Worm (Caenorhabditis elegans) whole organism, midembryonic: ENCODE results near the gene dli-1.

Experiments used
- T22C8.4 ChIP-seq: fragments of 200-800 bp; sonication (Bioruptor generic); IDR thresholded peaks from 2 replicates; pipeline ENCODE4 v1.3.6; 2022; ENCODE audit warnings: missing genetic modification characterization, missing compliant biosample characterization
- cog-1 ChIP-seq: sonication (generic microtip); optimal IDR thresholded peaks from 2 replicates; lab custom pipeline; 2016; ENCODE audit warnings: missing genetic modification characterization, missing compliant biosample characterization
- flt-1 ChIP-seq: fragments of 200-800 bp; sonication (Bioruptor generic); IDR thresholded peaks from 2 replicates; pipeline ENCODE4 v1.3.6; 2022; ENCODE audit warnings: missing genetic modification characterization, missing compliant biosample characterization
- klf-2 ChIP-seq: fragments of 200-800 bp; sonication (Bioruptor generic); conservative IDR thresholded peaks from 2 replicates; pipeline ENCODE4 v1.3.6; 2022; ENCODE audit warnings: missing genetic modification reagents, missing genetic modification characterization, missing compliant biosample characterization
- med-1 ChIP-seq: sonication (generic microtip); optimal IDR thresholded peaks from 2 replicates; lab custom pipeline; 2017; ENCODE audit warnings: missing genetic modification characterization, mild to moderate bottlenecking, missing compliant biosample characterization, antibody characterized with exemption, missing genetic modification reagents; ENCODE audit not compliant: insufficient read depth
- ref-1 ChIP-seq: fragments of 200-800 bp; sonication (Bioruptor generic); conservative IDR thresholded peaks from 2 replicates; pipeline ENCODE4 v1.3.6; 2022; ENCODE audit warnings: missing genetic modification reagents, missing genetic modification characterization, missing compliant biosample characterization
- tab-1 ChIP-seq: fragments of 200-800 bp; sonication (Bioruptor generic); IDR thresholded peaks from 2 replicates; pipeline ENCODE4 v1.3.6; 2022; ENCODE audit warnings: missing genetic modification characterization, missing compliant biosample characterization
- ztf-23 ChIP-seq: fragments of 200-800 bp; sonication (Bioruptor generic); IDR thresholded peaks from 2 replicates; pipeline ENCODE4 v1.3.6; 2022; ENCODE audit warnings: missing genetic modification reagents, missing genetic modification characterization, missing compliant biosample characterization
- ztf-29 ChIP-seq: fragments of 200-800 bp; sonication (Bioruptor generic); IDR thresholded peaks from 2 replicates; pipeline ENCODE4 v1.3.6; 2022; ENCODE audit warnings: missing genetic modification reagents, missing genetic modification characterization, missing compliant biosample characterization

The dli-1 gene

ce11 chrIV:13085675-13086074 lies 12.9 kb downstream of the dli-1 start:
- TF ChIP-seq med-1 (GFP tag; lab: Kevin White, UChicago) (no peak), flt-1 (no peak), ref-1 (GFP tag; lab: Robert Waterston, UW) (no peak), cog-1 (tag; lab: Kevin White, UChicago) (no peak), ztf-23 (GFP tag; lab: Robert Waterston, UW) (no peak), ztf-29 (GFP tag; lab: Robert Waterston, UW) (no peak)

- TF ChIP-seq med-1 (GFP tag; lab: Kevin White, UChicago) (no peak), ref-1 (GFP tag; lab: Robert Waterston, UW) (no peak), ztf-23 (GFP tag; lab: Robert Waterston, UW) (no peak), flt-1 (no peak), klf-2 (no peak), T22C8.4 (GFP tag; lab: Robert Waterston, UW) (no peak), ztf-29 (GFP tag; lab: Robert Waterston, UW) (no peak), cog-1 (tag; lab: Kevin White, UChicago) (no peak), tab-1 (GFP tag; lab: Robert Waterston, UW) (no peak)
These were observed 15.5 kb downstream of the dli-1 start for ce11 chrIV:13082836-13083763.

ce11 chrIV:13082106-13082505 lies 16.5 kb downstream of the dli-1 start:
- TF ChIP-seq flt-1 (no peak), ztf-23 (GFP tag; lab: Robert Waterston, UW) (no peak), T22C8.4 (GFP tag; lab: Robert Waterston, UW) (no peak), med-1 (GFP tag; lab: Kevin White, UChicago) (no peak), cog-1 (tag; lab: Kevin White, UChicago) (no peak), ztf-29 (GFP tag; lab: Robert Waterston, UW) (no peak), klf-2 (no peak), ref-1 (GFP tag; lab: Robert Waterston, UW) (no peak), tab-1 (GFP tag; lab: Robert Waterston, UW) (no peak)

- TF ChIP-seq flt-1 (no peak), tab-1 (GFP tag; lab: Robert Waterston, UW) (no peak), ztf-29 (GFP tag; lab: Robert Waterston, UW) (no peak), ref-1 (GFP tag; lab: Robert Waterston, UW) (no peak), klf-2 (no peak), ztf-23 (GFP tag; lab: Robert Waterston, UW) (no peak), T22C8.4 (GFP tag; lab: Robert Waterston, UW) (no peak), cog-1 (tag; lab: Kevin White, UChicago) (no peak), med-1 (GFP tag; lab: Kevin White, UChicago) (no peak)
These were observed 17.7 kb downstream of the dli-1 start for ce11 chrIV:13080861-13081260.

- no peak for TF ChIP-seq ztf-29 (GFP tag; lab: Robert Waterston, UW)
- TF ChIP-seq med-1 (GFP tag; lab: Kevin White, UChicago), result no peak
- no peak for TF ChIP-seq klf-2
- no peak for TF ChIP-seq T22C8.4 (GFP tag; lab: Robert Waterston, UW)
- no peak for TF ChIP-seq ztf-23 (GFP tag; lab: Robert Waterston, UW)
- no peak for TF ChIP-seq flt-1
- no peak for TF ChIP-seq tab-1 (GFP tag; lab: Robert Waterston, UW)
- TF ChIP-seq cog-1 (tag; lab: Kevin White, UChicago), result no peak
- no peak for TF ChIP-seq ref-1 (GFP tag; lab: Robert Waterston, UW)
These were observed 18.4 kb downstream of the dli-1 start for ce11 chrIV:13080185-13080584.

ce11 chrIV:13079119-13079518 lies 19.5 kb downstream of the dli-1 start, which contains the start of gene C39E9.8:
Gene C39E9.8 (plus strand): TSS chrIV:13079446.
- TF ChIP-seq med-1 (GFP tag; lab: Kevin White, UChicago), result no peak
- no peak for TF ChIP-seq T22C8.4 (GFP tag; lab: Robert Waterston, UW)
- TF ChIP-seq tab-1 (GFP tag; lab: Robert Waterston, UW), result no peak
- no peak for TF ChIP-seq klf-2
- TF ChIP-seq ztf-29 (GFP tag; lab: Robert Waterston, UW), result no peak
- TF ChIP-seq flt-1, result no peak
- no peak for TF ChIP-seq cog-1 (tag; lab: Kevin White, UChicago)
- TF ChIP-seq ref-1 (GFP tag; lab: Robert Waterston, UW), result no peak
- TF ChIP-seq ztf-23 (GFP tag; lab: Robert Waterston, UW), result no peak

- TF ChIP-seq ztf-29 (GFP tag; lab: Robert Waterston, UW) (no peak), tab-1 (GFP tag; lab: Robert Waterston, UW) (no peak), cog-1 (tag; lab: Kevin White, UChicago) (no peak), ref-1 (GFP tag; lab: Robert Waterston, UW) (no peak), klf-2 (no peak), flt-1 (no peak), ztf-23 (GFP tag; lab: Robert Waterston, UW) (no peak), med-1 (GFP tag; lab: Kevin White, UChicago) (no peak), T22C8.4 (GFP tag; lab: Robert Waterston, UW) (no peak)
These were observed 20.2 kb downstream of the dli-1 start for ce11 chrIV:13078342-13078741.

- TF ChIP-seq ref-1 (GFP tag; lab: Robert Waterston, UW) (no peak), T22C8.4 (GFP tag; lab: Robert Waterston, UW) (no peak), tab-1 (GFP tag; lab: Robert Waterston, UW) (no peak), flt-1 (no peak), ztf-23 (GFP tag; lab: Robert Waterston, UW) (no peak), cog-1 (tag; lab: Kevin White, UChicago) (no peak), klf-2 (no peak), ztf-29 (GFP tag; lab: Robert Waterston, UW) (no peak), med-1 (GFP tag; lab: Kevin White, UChicago) (no peak)
These were observed 20.9 kb downstream of the dli-1 start for ce11 chrIV:13077694-13078093.

- TF ChIP-seq ref-1 (GFP tag; lab: Robert Waterston, UW) (no peak), ztf-23 (GFP tag; lab: Robert Waterston, UW) (no peak), klf-2 (no peak), flt-1 (no peak), ztf-29 (GFP tag; lab: Robert Waterston, UW) (no peak), tab-1 (GFP tag; lab: Robert Waterston, UW) (no peak), cog-1 (tag; lab: Kevin White, UChicago) (no peak), T22C8.4 (GFP tag; lab: Robert Waterston, UW) (no peak), med-1 (GFP tag; lab: Kevin White, UChicago) (no peak)
These were observed 22.0 kb downstream of the dli-1 start, which contains the start of gene C39E9.7 for ce11 chrIV:13076620-13077019. Gene C39E9.7 (minus strand): TSS chrIV:13076720.
